Worm (Caenorhabditis elegans) whole organism, mixed stage, embryonic: ENCODE data around the gene ent-1.

Source experiments
- M03D4.4 ChIP-seq: sonication (generic microtip); optimal IDR thresholded peaks from 2 replicates; lab custom pipeline; 2017; ENCODE audit warnings: mild to moderate bottlenecking, missing genetic modification characterization, missing compliant biosample characterization
- bed-3 ChIP-seq: fragments of 200-800 bp; sonication (Bioruptor generic); optimal IDR thresholded peaks from 3 replicates; lab custom pipeline; 2018; ENCODE audit warnings: mild to moderate bottlenecking, missing genetic modification characterization, moderate library complexity, missing compliant biosample characterization
- blmp-1 ChIP-seq: fragments of 150-350 bp; optimal IDR thresholded peaks from 2 replicates; lab custom pipeline; 2014; ENCODE audit warnings: missing biosample characterization, missing genetic modification characterization
- ceh-39 ChIP-seq: fragments of 150-350 bp; optimal IDR thresholded peaks from 2 replicates; lab custom pipeline; 2014; ENCODE audit warnings: missing biosample characterization, missing genetic modification characterization
- ceh-43 ChIP-seq: fragments of 200-800 bp; sonication (Bioruptor generic); optimal IDR thresholded peaks from 2 replicates; lab custom pipeline; 2018; ENCODE audit warnings: mild to moderate bottlenecking, missing genetic modification characterization, moderate library complexity, missing compliant biosample characterization
- ceh-83 ChIP-seq: fragments of 200-800 bp; sonication (Bioruptor generic); optimal IDR thresholded peaks from 2 replicates; lab custom pipeline; 2018; ENCODE audit warnings: mild to moderate bottlenecking, missing genetic modification characterization, missing compliant biosample characterization
- ces-1 ChIP-seq: fragments of 150-350 bp; optimal IDR thresholded peaks from 2 replicates; lab custom pipeline; 2014; ENCODE audit warnings: missing biosample characterization, missing genetic modification reagents, missing genetic modification characterization
- drap-1 ChIP-seq: fragments of 200-800 bp; sonication (Bioruptor generic); optimal IDR thresholded peaks from 3 replicates; lab custom pipeline; 2018; ENCODE audit warnings: mild to moderate bottlenecking, missing genetic modification characterization, missing compliant biosample characterization
- elt-1 ChIP-seq: sonication (generic microtip); optimal IDR thresholded peaks from 2 replicates; lab custom pipeline; 2017; ENCODE audit warnings: missing genetic modification characterization, mild to moderate bottlenecking, missing compliant biosample characterization, antibody characterized with exemption, moderate library complexity, borderline replicate concordance; ENCODE audit not compliant: insufficient read depth
- elt-3 ChIP-seq: fragments of 150-350 bp; optimal IDR thresholded peaks from 2 replicates; lab custom pipeline; 2014; ENCODE audit warnings: missing biosample characterization, missing genetic modification characterization
- flh-1 ChIP-seq: fragments of 200-800 bp; sonication (Bioruptor generic); optimal IDR thresholded peaks from 2 replicates; lab custom pipeline; 2018; ENCODE audit warnings: mild to moderate bottlenecking, missing genetic modification characterization, moderate library complexity, missing compliant biosample characterization
- ham-2 ChIP-seq: fragments of 200-800 bp; sonication (Bioruptor generic); optimal IDR thresholded peaks from 2 replicates; lab custom pipeline; 2018; ENCODE audit warnings: mild to moderate bottlenecking, missing genetic modification characterization, missing compliant biosample characterization
- hlh-1 ChIP-seq: fragments of 150-350 bp; optimal IDR thresholded peaks from 2 replicates; lab custom pipeline; 2014; ENCODE audit warnings: missing biosample characterization, missing genetic modification reagents, missing genetic modification characterization
- lin-13 ChIP-seq: fragments of 150-350 bp; optimal IDR thresholded peaks from 2 replicates; lab custom pipeline; 2014; ENCODE audit warnings: missing biosample characterization, missing genetic modification characterization
- mab-5 ChIP-seq: fragments of 150-350 bp; optimal IDR thresholded peaks from 2 replicates; lab custom pipeline; 2014; ENCODE audit warnings: missing biosample characterization, missing genetic modification characterization
- nhr-12 ChIP-seq: fragments of 150-350 bp; optimal IDR thresholded peaks from 2 replicates; lab custom pipeline; 2014; ENCODE audit warnings: missing biosample characterization, missing genetic modification characterization
- nhr-2 ChIP-seq: fragments of 150-350 bp; optimal IDR thresholded peaks from 2 replicates; lab custom pipeline; 2014; ENCODE audit warnings: missing biosample characterization, missing genetic modification characterization
- nhr-237 ChIP-seq: fragments of 150-350 bp; optimal IDR thresholded peaks from 2 replicates; lab custom pipeline; 2014; ENCODE audit warnings: missing biosample characterization, missing genetic modification characterization
- nhr-28 ChIP-seq: fragments of 150-350 bp; optimal IDR thresholded peaks from 2 replicates; lab custom pipeline; 2014; ENCODE audit warnings: missing biosample characterization, missing genetic modification characterization
- pha-4 ChIP-seq: fragments of 150-350 bp; optimal IDR thresholded peaks from 2 replicates; lab custom pipeline; 2018; ENCODE audit warnings: missing biosample characterization, missing genetic modification reagents, missing genetic modification characterization
- snpc-4 ChIP-seq: fragments of 150-350 bp; optimal IDR thresholded peaks from 2 replicates; lab custom pipeline; 2014; ENCODE audit warnings: missing biosample characterization, missing genetic modification characterization
- sptf-1 ChIP-seq: sonication (generic microtip); optimal IDR thresholded peaks from 2 replicates; lab custom pipeline; 2017; ENCODE audit warnings: mild to moderate bottlenecking, missing genetic modification characterization, moderate library complexity, missing compliant biosample characterization
- tbx-8 ChIP-seq: fragments of 200-800 bp; sonication (Bioruptor generic); optimal IDR thresholded peaks from 2 replicates; lab custom pipeline; 2018; ENCODE audit warnings: mild to moderate bottlenecking, missing genetic modification characterization, moderate library complexity, missing compliant biosample characterization
- unc-120 ChIP-seq: sonication (generic microtip); optimal IDR thresholded peaks from 2 replicates; lab custom pipeline; 2017; ENCODE audit warnings: missing genetic modification characterization, missing compliant biosample characterization; ENCODE audit not compliant: poor library complexity, severe bottlenecking
- unc-39 ChIP-seq: fragments of 150-350 bp; optimal IDR thresholded peaks from 2 replicates; lab custom pipeline; 2014; ENCODE audit warnings: missing biosample characterization, missing genetic modification characterization
- unc-62 ChIP-seq: fragments of 150-350 bp; optimal IDR thresholded peaks from 2 replicates; lab custom pipeline; 2014; ENCODE audit warnings: missing biosample characterization, missing genetic modification reagents, missing genetic modification characterization
- zip-8 ChIP-seq: fragments of 150-350 bp; optimal IDR thresholded peaks from 2 replicates; lab custom pipeline; 2014; ENCODE audit warnings: missing biosample characterization, missing genetic modification characterization
- ztf-11 ChIP-seq: fragments of 150-350 bp; optimal IDR thresholded peaks from 2 replicates; lab custom pipeline; 2014; ENCODE audit warnings: missing biosample characterization, missing genetic modification characterization

Gene ent-1

DNA sequence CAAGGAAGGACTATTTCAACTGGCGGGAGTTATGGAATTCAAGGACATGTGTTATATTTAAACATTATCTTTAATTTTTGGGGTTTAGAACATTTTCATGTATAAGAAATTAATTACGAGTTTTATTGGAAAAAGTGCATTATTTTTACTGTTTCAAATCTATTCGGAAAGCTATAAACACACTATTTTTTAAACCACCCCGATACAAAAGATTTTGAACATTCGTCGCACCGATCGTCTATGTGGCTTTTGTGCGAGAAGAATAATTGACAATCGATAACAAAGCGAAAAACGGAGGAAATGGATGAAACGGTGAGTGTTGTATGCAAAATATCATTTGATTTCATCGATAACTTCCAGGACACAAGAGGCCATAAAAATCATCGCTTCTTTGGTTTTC is 9.7 kb upstream of the ent-1 start, which contains the start of gene ZK809.9:
Gene ZK809.9, plus strand, starts transcription at position 301 of the 400 bp plus-strand sequence.
- no peak for TF ChIP-seq mab-5 (tag; lab: Kevin White, UChicago)
- TF ChIP-seq ceh-39 (tag; lab: Kevin White, UChicago) = no peak
- TF ChIP-seq unc-120 = no peak
- TF ChIP-seq M03D4.4 (tag; lab: Kevin White, UChicago) = no peak
- no peak for TF ChIP-seq snpc-4 (tag; lab: Kevin White, UChicago)
- TF ChIP-seq hlh-1 (tag; lab: Kevin White, UChicago) = no peak

DNA sequence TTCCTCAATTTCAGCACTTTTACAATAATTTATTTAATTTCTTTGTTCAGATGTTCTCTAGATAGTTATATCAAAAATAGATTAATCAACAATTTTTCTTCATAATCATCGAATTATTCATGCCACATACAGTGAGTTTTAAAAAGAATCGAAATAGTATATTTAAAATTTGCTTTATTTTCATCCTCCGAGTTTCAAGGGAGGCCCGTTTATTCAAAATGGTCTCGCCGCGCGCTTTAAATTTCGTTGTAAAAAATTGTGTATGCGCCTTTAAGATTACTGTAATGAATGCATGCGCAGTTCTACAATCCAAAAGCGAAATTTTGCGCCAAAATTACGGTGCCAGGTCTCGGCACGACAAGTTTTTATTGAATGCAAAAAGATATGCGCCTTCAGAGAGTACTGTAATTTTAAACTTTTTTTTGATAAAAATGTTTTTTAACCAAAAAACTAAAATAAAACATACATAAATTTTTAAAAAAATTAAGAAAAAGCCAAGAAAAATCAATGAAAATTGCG is 4.6 kb upstream of the ent-1 start, which contains the start of gene ZK792.1:
Gene ZK792.1, plus strand, starts transcription at position 51 of the 519 bp plus-strand sequence.
- no peak for TF ChIP-seq elt-1 (tag; lab: Kevin White, UChicago)
- TF ChIP-seq tbx-8 = no peak
- no peak for TF ChIP-seq lin-13
- no peak for TF ChIP-seq ham-2
- no peak for TF ChIP-seq bed-3 (GFP tag; lab: Kevin White, UChicago)
- no peak for TF ChIP-seq zip-8 (tag; lab: Kevin White, UChicago)
- TF ChIP-seq hlh-1 (tag; lab: Kevin White, UChicago) = no peak
- no peak for TF ChIP-seq ceh-39 (tag; lab: Kevin White, UChicago)
- TF ChIP-seq unc-120 = no peak
- TF ChIP-seq nhr-12 (tag; lab: Kevin White, UChicago) = no peak

DNA sequence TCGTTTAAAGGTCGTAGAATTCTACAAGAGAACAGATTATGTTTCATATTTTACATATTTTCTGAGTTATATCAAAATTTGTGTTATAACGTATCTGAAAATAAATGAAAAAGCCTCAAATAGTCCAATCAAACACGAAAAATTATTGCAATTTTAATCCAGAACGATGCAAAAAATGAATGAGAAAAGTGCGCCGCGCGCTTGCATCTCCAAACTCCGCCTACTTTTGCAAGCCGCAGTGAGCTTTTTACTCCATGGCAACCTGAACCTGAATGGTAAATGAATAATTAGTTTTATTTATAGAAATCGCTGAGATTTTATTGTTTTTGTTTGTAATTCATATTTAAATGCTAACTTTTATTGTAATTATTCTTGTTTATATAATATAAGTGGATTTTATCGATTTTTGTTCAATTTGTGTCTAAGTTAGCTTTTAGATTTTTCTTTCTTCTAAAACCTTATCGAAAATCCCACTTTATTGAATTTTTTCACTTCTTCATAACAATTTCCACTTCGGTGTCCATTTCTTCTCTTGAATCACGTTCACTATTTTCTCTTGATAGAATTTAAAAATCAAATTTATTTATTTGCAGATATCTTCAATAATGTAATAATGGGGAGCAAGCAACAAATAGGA is 992 bp upstream of the ent-1 start, which contains the start of gene ZK809.5:
Gene ZK809.5, plus strand, starts transcription at position 587 of the 637 bp plus-strand sequence.
- no peak for TF ChIP-seq M03D4.4 (tag; lab: Kevin White, UChicago)
- TF ChIP-seq ham-2 = peak; percentile 20
- TF ChIP-seq ceh-39 (tag; lab: Kevin White, UChicago) = no peak
- no peak for TF ChIP-seq nhr-28
- TF ChIP-seq ces-1 (GFP tag; lab: Kevin White, UChicago) = peak; percentile 21
- TF ChIP-seq ceh-43 (GFP tag; lab: Kevin White, UChicago) = peak; percentile 13

DNA sequence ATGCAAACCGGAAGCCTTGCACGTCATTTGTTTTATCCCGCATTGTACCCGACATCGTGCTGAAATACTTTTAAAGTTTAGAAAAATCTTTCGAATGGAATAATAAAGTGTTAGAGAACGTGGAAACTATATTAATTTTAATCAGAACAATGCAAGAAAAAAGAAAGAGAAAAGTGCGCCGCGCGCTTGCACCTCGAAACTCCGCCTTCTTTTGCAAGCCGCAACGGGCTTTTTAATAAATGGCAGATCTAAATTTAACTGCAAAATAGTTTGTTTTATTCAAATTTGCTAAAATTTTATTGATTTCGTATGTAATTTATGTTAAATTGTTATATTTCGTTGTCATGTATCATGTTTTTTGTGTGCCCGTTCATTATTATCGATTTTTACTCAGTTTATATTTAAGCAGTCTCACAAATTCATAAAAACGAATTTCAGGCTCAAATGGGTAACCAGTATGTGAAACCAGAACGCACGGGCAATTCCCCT is 3.3 kb downstream of the ent-1 start, which contains the start of the genes acl-3 and ndub-6:
Gene acl-3, minus strand, starts transcription at position 59 of the 489 bp plus-strand sequence.
Gene ndub-6, plus strand, starts transcription at position 439 of the 489 bp plus-strand sequence.
- no peak for TF ChIP-seq unc-120
- no peak for TF ChIP-seq drap-1 (GFP tag; lab: Kevin White, UChicago)
- no peak for TF ChIP-seq unc-39 (tag; lab: Kevin White, UChicago)
- TF ChIP-seq nhr-2 = no peak
- no peak for TF ChIP-seq nhr-237 (tag; lab: Kevin White, UChicago)
- TF ChIP-seq zip-8 (tag; lab: Kevin White, UChicago) = no peak
- no peak for TF ChIP-seq ceh-39 (tag; lab: Kevin White, UChicago)
- no peak for TF ChIP-seq ceh-83 (GFP tag; lab: Kevin White, UChicago)
- TF ChIP-seq blmp-1 = no peak
- no peak for TF ChIP-seq pha-4 (tag; lab: Kevin White, UChicago)
- no peak for TF ChIP-seq ham-2
- no peak for TF ChIP-seq bed-3 (GFP tag; lab: Kevin White, UChicago)

DNA sequence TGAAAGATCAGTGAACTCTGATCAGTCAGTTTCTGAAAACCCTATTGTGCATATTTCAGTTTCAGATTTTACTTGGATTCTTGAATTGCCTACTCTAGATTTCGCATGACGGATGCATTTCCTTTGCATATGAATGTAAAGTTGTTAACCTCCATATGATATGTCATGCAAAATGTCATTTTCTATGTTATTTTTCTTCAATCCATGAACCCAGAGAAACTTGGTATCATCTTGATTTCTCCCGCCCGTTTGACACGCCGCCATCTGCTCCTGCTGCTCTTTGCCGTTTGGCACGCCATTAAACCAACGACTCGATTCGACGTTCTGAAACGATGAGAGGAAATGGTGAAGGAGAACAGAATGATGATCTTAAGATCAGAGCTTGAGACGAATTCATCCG is 4.9 kb downstream of the ent-1 start:
- TF ChIP-seq ztf-11 (tag; lab: Kevin White, UChicago) (no peak), nhr-12 (tag; lab: Kevin White, UChicago) (no peak), nhr-28 (no peak), blmp-1 (no peak), lin-13 (no peak), sptf-1 (tag; lab: Kevin White, UChicago) (no peak), unc-39 (tag; lab: Kevin White, UChicago) (no peak), unc-120 (no peak), ham-2 (no peak), elt-1 (tag; lab: Kevin White, UChicago) (no peak), elt-3 (no peak), flh-1 (GFP tag; lab: Kevin White, UChicago) (no peak), drap-1 (GFP tag; lab: Kevin White, UChicago) (no peak), bed-3 (GFP tag; lab: Kevin White, UChicago) (no peak), hlh-1 (tag; lab: Kevin White, UChicago) (no peak)

DNA sequence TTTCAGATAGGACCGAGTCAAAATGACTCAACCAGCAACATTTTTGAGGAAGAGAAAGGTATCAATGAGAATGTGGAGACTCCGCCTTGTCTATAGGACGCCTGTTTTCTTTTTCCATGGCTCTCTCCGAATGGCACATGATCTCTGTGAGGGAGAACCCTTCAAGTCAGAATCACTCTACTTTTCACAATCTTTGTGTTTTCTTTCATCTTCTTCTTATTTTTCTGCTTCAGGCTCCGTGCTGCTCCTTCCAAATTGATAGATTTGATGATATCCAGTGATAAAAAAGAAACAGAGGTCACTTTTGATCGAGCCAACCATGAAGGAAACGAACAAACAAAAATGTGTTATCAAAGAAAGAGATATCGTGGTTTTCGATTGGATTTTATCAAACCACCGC is 6.2 kb downstream of the ent-1 start, which contains the start of gene ZK809.8:
Gene ZK809.8, minus strand, starts transcription at position 34 of the 400 bp plus-strand sequence.
- TF ChIP-seq unc-62 (GFP tag; lab: Kevin White, UChicago) (no peak), hlh-1 (tag; lab: Kevin White, UChicago) (peak; percentile 15)
